Worm (Caenorhabditis elegans) whole organism, L4/young adult: ENCODE data around the gene C27F2.9.

Experiments
- W03F9.2 ChIP-seq: fragments of 150-350 bp; optimal IDR thresholded peaks from 2 replicates; lab custom pipeline; 2014; ENCODE audit warnings: missing biosample characterization, missing genetic modification characterization
- dao-5 ChIP-seq: sonication (generic microtip); optimal IDR thresholded peaks from 2 replicates; lab custom pipeline; 2016; ENCODE audit warnings: missing genotype, missing genetic modification characterization, moderate library complexity, missing compliant biosample characterization
- him-1 ChIP-seq: sonication (generic microtip); optimal IDR thresholded peaks from 2 replicates; lab custom pipeline; 2016; ENCODE audit warnings: missing genotype, missing genetic modification reagents, missing genetic modification characterization, missing compliant biosample characterization

- TF ChIP-seq W03F9.2 (no peak), him-1 (no peak), dao-5 (tag; lab: Kevin White, UChicago) (no peak)
Observed at ce11 chrIII:5012460-5012859, 49.6 kb upstream of the C27F2.9 start.
